Fruit fly (Drosophila melanogaster) whole organism, embryonic: ENCODE results near the gene ClpX.

Experiments
- Atf6 ChIP-seq: fragments of 200-800 bp; sonication (Bioruptor generic); IDR thresholded peaks from 2 replicates; pipeline ENCODE4 v1.3.6; 2022; ENCODE audit warnings: missing biosample characterization, missing genetic modification characterization
- CG10366 ChIP-seq: fragments of 200-800 bp; sonication (Bioruptor generic); IDR thresholded peaks from 2 replicates; pipeline ENCODE4 v1.3.6; 2022; ENCODE audit warnings: missing biosample characterization, missing genetic modification characterization
- CG12942 ChIP-seq: fragments of 200-800 bp; sonication (Bioruptor generic); optimal IDR thresholded peaks from 3 replicates; lab custom pipeline; 2016; ENCODE audit warnings: missing biosample characterization, missing genetic modification characterization
- CG14710 ChIP-seq: fragments of 200-800 bp; sonication (Bioruptor generic); optimal IDR thresholded peaks from 3 replicates; lab custom pipeline; 2019; ENCODE audit warnings: missing biosample characterization, mild to moderate bottlenecking, missing genetic modification characterization, moderate library complexity
- CG1529 ChIP-seq: fragments of 200-800 bp; sonication (Bioruptor generic); optimal IDR thresholded peaks from 3 replicates; lab custom pipeline; 2018; ENCODE audit warnings: missing biosample characterization, missing genetic modification characterization
- CG1602 ChIP-seq: fragments of 200-800 bp; sonication (Bioruptor generic); optimal IDR thresholded peaks from 3 replicates; lab custom pipeline; 2016; ENCODE audit warnings: missing biosample characterization, missing genetic modification characterization
- CG31441 ChIP-seq: fragments of 200-800 bp; sonication (Bioruptor generic); IDR thresholded peaks from 2 replicates; pipeline ENCODE4 v1.3.6; 2022; ENCODE audit warnings: missing biosample characterization, missing genetic modification characterization
- CG4328 ChIP-seq: fragments of 200-800 bp; sonication (Bioruptor generic); optimal IDR thresholded peaks from 3 replicates; lab custom pipeline; 2017; ENCODE audit warnings: missing biosample characterization, missing genetic modification reagents, missing genetic modification characterization
- CG6813 ChIP-seq: fragments of 200-800 bp; sonication (Bioruptor generic); optimal IDR thresholded peaks from 2 replicates; lab custom pipeline; 2017; ENCODE audit warnings: missing biosample characterization, missing genetic modification characterization, mild to moderate bottlenecking, moderate library complexity, missing genetic modification reagents
- CG8089 ChIP-seq: fragments of 200-800 bp; sonication (Bioruptor generic); optimal IDR thresholded peaks from 3 replicates; lab custom pipeline; 2016; ENCODE audit warnings: missing biosample characterization, missing genetic modification characterization
- CG8924 ChIP-seq: fragments of 200-800 bp; optimal IDR thresholded peaks from 3 replicates; lab custom pipeline; 2019; ENCODE audit warnings: missing biosample characterization, mild to moderate bottlenecking, missing genetic modification characterization, moderate library complexity
- CG8944 ChIP-seq: fragments of 200-800 bp; sonication (Bioruptor generic); optimal IDR thresholded peaks from 3 replicates; lab custom pipeline; 2016; ENCODE audit warnings: missing biosample characterization, missing genetic modification characterization
- CG9437 ChIP-seq: fragments of 200-800 bp; sonication (Bioruptor generic); optimal IDR thresholded peaks from 2 replicates; lab custom pipeline; 2018; ENCODE audit warnings: missing biosample characterization, mild to moderate bottlenecking, missing genetic modification characterization
- CG9876 ChIP-seq: fragments of 200-800 bp; sonication (Bioruptor generic); optimal IDR thresholded peaks from 2 replicates; lab custom pipeline; 2016; ENCODE audit warnings: missing biosample characterization, missing genetic modification characterization
- ERR ChIP-seq: fragments of 200-800 bp; sonication (Bioruptor generic); optimal IDR thresholded peaks from 2 replicates; lab custom pipeline; 2016; ENCODE audit warnings: missing biosample characterization, missing genetic modification characterization
- HLH54F ChIP-seq: fragments of 200-800 bp; sonication (Bioruptor generic); optimal IDR thresholded peaks from 3 replicates; lab custom pipeline; 2016; ENCODE audit warnings: missing biosample characterization, missing genetic modification characterization
- HmgZ ChIP-seq: fragments of 200-800 bp; sonication (Bioruptor generic); optimal IDR thresholded peaks from 2 replicates; lab custom pipeline; 2018; ENCODE audit warnings: missing biosample characterization, mild to moderate bottlenecking, missing genetic modification characterization
- Hmx ChIP-seq: fragments of 200-800 bp; sonication (Bioruptor generic); optimal IDR thresholded peaks from 2 replicates; lab custom pipeline; 2016; ENCODE audit warnings: missing biosample characterization, missing genetic modification characterization
- Max ChIP-seq: fragments of 200-800 bp; sonication (Bioruptor generic); optimal IDR thresholded peaks from 2 replicates; lab custom pipeline; 2016; ENCODE audit warnings: missing biosample characterization, mild to moderate bottlenecking, missing genetic modification characterization
- Nf-YA ChIP-seq: fragments of 200-800 bp; sonication (Bioruptor generic); IDR thresholded peaks from 2 replicates; pipeline ENCODE4 v1.3.6; 2022; ENCODE audit warnings: missing biosample characterization, missing genetic modification characterization
- Ravus ChIP-seq: fragments of 200-800 bp; sonication (Bioruptor generic); IDR thresholded peaks from 2 replicates; pipeline ENCODE4 v1.3.6; 2022; ENCODE audit warnings: missing biosample characterization, missing genetic modification characterization
- Tbp ChIP-seq: fragments of >200 bp; optimal IDR thresholded peaks from 2 replicates; lab custom pipeline; 2018; ENCODE audit warnings: missing biosample characterization, missing genetic modification characterization
- ac ChIP-seq: fragments of 200-800 bp; sonication (Bioruptor generic); optimal IDR thresholded peaks from 3 replicates; lab custom pipeline; 2017; ENCODE audit warnings: missing biosample characterization, mild to moderate bottlenecking, missing genetic modification characterization
- bab2 ChIP-seq: fragments of 200-800 bp; sonication (Bioruptor generic); optimal IDR thresholded peaks from 2 replicates; lab custom pipeline; 2016; ENCODE audit warnings: missing biosample characterization, missing genetic modification characterization
- cg ChIP-seq: fragments of 200-800 bp; sonication (Bioruptor generic); optimal IDR thresholded peaks from 3 replicates; lab custom pipeline; 2019; ENCODE audit warnings: missing biosample characterization, mild to moderate bottlenecking, missing genetic modification characterization, moderate library complexity
- dpn ChIP-seq, 2 experiments: fragments of 200-800 bp; sonication (Bioruptor generic); optimal IDR thresholded peaks; 3 replicates each; lab custom pipeline; 2016; ENCODE audit warnings: missing biosample characterization in 2 of 2, missing genetic modification characterization in 2 of 2
- eyg ChIP-seq: fragments of 200-800 bp; sonication (Bioruptor generic); optimal IDR thresholded peaks from 3 replicates; lab custom pipeline; 2016; ENCODE audit warnings: missing biosample characterization, missing genetic modification characterization
- fd102C ChIP-seq: fragments of 200-800 bp; sonication (Bioruptor generic); optimal IDR thresholded peaks from 2 replicates; lab custom pipeline; 2018; ENCODE audit warnings: missing biosample characterization, mild to moderate bottlenecking, missing genetic modification characterization, moderate library complexity
- gcm ChIP-seq: fragments of 200-800 bp; sonication (Bioruptor generic); optimal IDR thresholded peaks from 2 replicates; lab custom pipeline; 2019; ENCODE audit warnings: missing biosample characterization, mild to moderate bottlenecking, missing genetic modification characterization, moderate library complexity
- grn ChIP-seq: fragments of 200-800 bp; sonication (Bioruptor generic); optimal IDR thresholded peaks from 3 replicates; lab custom pipeline; 2017; ENCODE audit warnings: missing biosample characterization, missing genetic modification characterization
- gsb ChIP-seq: fragments of 200-800 bp; sonication (Bioruptor generic); IDR thresholded peaks from 2 replicates; pipeline ENCODE4 v1.3.6; 2022; ENCODE audit warnings: missing biosample characterization, missing genetic modification characterization
- her ChIP-seq: fragments of 200-800 bp; sonication (Bioruptor generic); optimal IDR thresholded peaks from 2 replicates; lab custom pipeline; 2016; ENCODE audit warnings: missing biosample characterization, missing genetic modification characterization
- ind ChIP-seq: fragments of 200-800 bp; sonication (Bioruptor generic); optimal IDR thresholded peaks from 3 replicates; lab custom pipeline; 2016; ENCODE audit warnings: missing biosample characterization, missing genetic modification characterization
- kah ChIP-seq: fragments of 200-800 bp; sonication (Bioruptor generic); optimal IDR thresholded peaks from 2 replicates; lab custom pipeline; 2018; ENCODE audit warnings: missing biosample characterization, mild to moderate bottlenecking, missing genetic modification characterization
- pho ChIP-seq: fragments of 200-800 bp; sonication (Bioruptor generic); optimal IDR thresholded peaks from 2 replicates; lab custom pipeline; 2016; ENCODE audit warnings: missing biosample characterization, missing genetic modification characterization
- ranshi ChIP-seq: fragments of 200-800 bp; sonication (Bioruptor generic); IDR thresholded peaks from 2 replicates; pipeline ENCODE4 v1.3.6; 2022; ENCODE audit warnings: missing biosample characterization, missing genetic modification characterization
- sc ChIP-seq, 3 experiments: fragments of >200 bp in 2 of 3; fragments of 200-800 bp in 1 of 3; sonication (Bioruptor generic) in 1 of 3; optimal IDR thresholded peaks; 2 replicates in 2 of 3; 3 replicates in 1 of 3; lab custom pipeline; 2017; ENCODE audit warnings: mild to moderate bottlenecking in 1 of 3, missing biosample characterization in 1 of 3, missing genetic modification characterization in 1 of 3, missing genetic modification reagents in 1 of 3
- sim ChIP-seq: fragments of 200-800 bp; sonication (Bioruptor generic); IDR thresholded peaks from 2 replicates; pipeline ENCODE4 v1.3.6; 2022; ENCODE audit warnings: missing biosample characterization, missing genetic modification characterization
- slp2 ChIP-seq: fragments of 200-800 bp; sonication (Bioruptor generic); optimal IDR thresholded peaks from 2 replicates; lab custom pipeline; 2016; ENCODE audit warnings: missing biosample characterization, missing genetic modification characterization
- tll ChIP-seq, 2 experiments: fragments of 200-800 bp in 1 of 2; fragments of >200 bp in 1 of 2; sonication (Bioruptor generic) in 1 of 2; optimal IDR thresholded peaks; 2 replicates each; lab custom pipeline; 2017 to 2019; ENCODE audit warnings: missing biosample characterization in 2 of 2, missing genetic modification characterization in 2 of 2, mild to moderate bottlenecking in 1 of 2, moderate library complexity in 1 of 2
- wdn ChIP-seq: fragments of 200-800 bp; sonication (Bioruptor generic); IDR thresholded peaks from 2 replicates; pipeline ENCODE4 v1.3.6; 2022; ENCODE audit warnings: missing biosample characterization, missing genetic modification characterization

Gene ClpX

DNA sequence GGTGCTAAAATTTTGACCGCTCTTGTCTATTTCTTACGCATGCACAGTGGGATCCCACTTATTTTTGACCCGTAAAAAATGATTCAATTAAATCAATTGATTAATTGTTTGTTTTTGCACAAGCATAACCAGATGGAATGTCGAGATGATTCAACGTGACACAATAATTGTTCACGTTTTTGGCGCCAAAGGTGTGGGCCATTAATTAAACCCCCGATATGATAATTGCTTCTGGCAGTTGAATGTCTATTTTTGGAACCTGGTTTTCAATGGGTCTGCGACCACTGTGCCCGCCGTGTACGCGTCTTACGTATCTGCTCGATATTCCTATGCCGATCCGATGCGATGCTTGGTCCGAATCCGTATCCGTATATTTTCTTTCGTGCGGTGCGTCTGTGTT is 11.4 kb downstream of the ClpX start (continued):
- TF ChIP-seq CG14710 (tag; lab: Kevin White, UChicago) (peak; percentile 41), HmgZ (tag; lab: Kevin White, UChicago) (peak; percentile 22), fd102C (GFP tag; lab: Kevin White, UChicago) (no peak), gcm (GFP tag; lab: Kevin White, UChicago) (peak; percentile 55), CG9876 (GFP tag; lab: Kevin White, UChicago) (peak; percentile 13), CG8089 (GFP tag; lab: Kevin White, UChicago) (peak; percentile 31), ranshi (GFP tag; lab: Robert Waterston, UW) (peak; percentile 64; the same call in 1 of the 2 replicates), sim (no peak), ac (peak; percentile 7), CG31441 (GFP tag; lab: Robert Waterston, UW) (peak; percentile 77), gsb (GFP tag; lab: Robert Waterston, UW) (no peak; the same call in 1 of the 2 replicates), Hmx (GFP tag; lab: Kevin White, UChicago) (no peak), CG4328 (GFP tag; lab: Kevin White, UChicago) (peak; percentile 65), CG8944 (peak; percentile 57), her (GFP tag; lab: Kevin White, UChicago) (peak; percentile 57), bab2 (GFP tag; lab: Kevin White, UChicago) (peak; percentile 52), CG8924 (tag; lab: Kevin White, UChicago) (no peak), kah (GFP tag; lab: Kevin White, UChicago) (peak; percentile 35), grn (GFP tag; lab: Kevin White, UChicago) (no peak), dpn (GFP tag; optimal IDR thresholded peaks at IDR 0.05; lab: Kevin White, UChicago) (peak; percentile 54 to 70), CG1602 (GFP tag; lab: Kevin White, UChicago) (peak; percentile 45), CG9437 (GFP tag; lab: Kevin White, UChicago) (peak; percentile 55), pho (GFP tag; lab: Kevin White, UChicago) (peak; percentile 14), eyg (GFP tag; lab: Kevin White, UChicago) (peak; percentile 39), Ravus (GFP tag; lab: Robert Waterston, UW) (no peak), tll (GFP tag; optimal IDR thresholded peaks at IDR 0.05; lab: Kevin White, UChicago) (peak in 1 of 2 experiments; percentile 27), cg (GFP tag; lab: Kevin White, UChicago) (no peak), ERR (GFP tag; lab: Kevin White, UChicago) (peak; percentile 58), CG1529 (GFP tag; lab: Kevin White, UChicago) (peak; percentile 7), Nf-YA (GFP tag; lab: Robert Waterston, UW) (0 out of 2 replicates have a peak, but pooled peaks have one; percentile 43), HLH54F (GFP tag; lab: Kevin White, UChicago) (peak; percentile 55), Atf6 (GFP tag; lab: Robert Waterston, UW) (peak; percentile 75; the same call in 1 of the 2 replicates), ind (GFP tag; lab: Kevin White, UChicago) (peak; percentile 80), wdn (peak; percentile 59; the same call in 1 of the 2 replicates), CG12942 (GFP tag; lab: Kevin White, UChicago) (peak; percentile 32), Tbp (GFP tag; lab: Kevin White, UChicago) (no peak), Max (GFP tag; lab: Kevin White, UChicago) (peak; percentile 31), slp2 (GFP tag; lab: Kevin White, UChicago) (peak; percentile 33), CG6813 (GFP tag; lab: Kevin White, UChicago) (peak; percentile 68), CG10366 (GFP tag; lab: Robert Waterston, UW) (peak; percentile 53), sc (optimal IDR thresholded peaks at IDR 0.05; lab: Kevin White, UChicago) (no peak), sc (GFP tag; optimal IDR thresholded peaks at IDR 0.05; lab: Kevin White, UChicago) (no peak)
